Worm (Caenorhabditis elegans) whole organism, L1 larva: ENCODE results near the gene C36C9.12.

Experiments used
- C34B4.2 ChIP-seq: sonication (generic microtip); optimal IDR thresholded peaks from 2 replicates; lab custom pipeline; 2017; ENCODE audit warnings: mild to moderate bottlenecking, missing genetic modification characterization, missing compliant biosample characterization
- aha-1 ChIP-seq: fragments of 150-350 bp; optimal IDR thresholded peaks from 2 replicates; lab custom pipeline; 2014; ENCODE audit warnings: missing biosample characterization, missing genetic modification characterization
- alr-1 ChIP-seq: fragments of 200-800 bp; sonication (Bioruptor generic); optimal IDR thresholded peaks from 2 replicates; lab custom pipeline; 2018; ENCODE audit warnings: borderline replicate concordance, mild to moderate bottlenecking, missing genetic modification characterization, missing compliant biosample characterization
- ceh-63 ChIP-seq: fragments of 200-800 bp; sonication (Bioruptor generic); optimal IDR thresholded peaks from 2 replicates; lab custom pipeline; 2018; ENCODE audit warnings: mild to moderate bottlenecking, missing genetic modification characterization, missing compliant biosample characterization
- ceh-90 ChIP-seq: sonication (generic microtip); optimal IDR thresholded peaks from 2 replicates; lab custom pipeline; 2016; ENCODE audit warnings: missing genetic modification characterization, missing compliant biosample characterization
- ces-1 ChIP-seq: fragments of 150-350 bp; optimal IDR thresholded peaks from 2 replicates; lab custom pipeline; 2014; ENCODE audit warnings: missing biosample characterization, missing genetic modification reagents, missing genetic modification characterization
- dpl-1 ChIP-seq, 3 experiments: fragments of 150-350 bp in 2 of 3; sonication (generic microtip) in 1 of 3; optimal IDR thresholded peaks; 2 replicates each; lab custom pipeline; 2014 to 2017; ENCODE audit warnings: missing biosample characterization in 3 of 3, missing genetic modification characterization in 3 of 3, missing genetic modification reagents in 3 of 3
- dsc-1 ChIP-seq: sonication (generic microtip); optimal IDR thresholded peaks from 2 replicates; lab custom pipeline; 2016; ENCODE audit warnings: mild to moderate bottlenecking, missing genetic modification characterization, missing compliant biosample characterization
- efl-1 ChIP-seq, 4 experiments: fragments of 150-350 bp; optimal IDR thresholded peaks in 3 of 4; peaks in 1 of 4; 1 replicate in 1 of 4; 2 replicates in 3 of 4; lab custom pipeline; 2014; ENCODE audit warnings: missing biosample characterization in 2 of 4, missing genetic modification characterization in 2 of 4, missing genetic modification reagents in 2 of 4
- elt-2 ChIP-seq: sonication (generic microtip); optimal IDR thresholded peaks from 2 replicates; lab custom pipeline; 2016; ENCODE audit warnings: missing genetic modification characterization, mild to moderate bottlenecking, inconsistent platforms, missing compliant biosample characterization, missing genetic modification reagents
- fkh-8 ChIP-seq: sonication (generic microtip); optimal IDR thresholded peaks from 2 replicates; lab custom pipeline; 2016; ENCODE audit warnings: mild to moderate bottlenecking, missing genetic modification characterization, missing compliant biosample characterization
- grh-1 ChIP-seq: fragments of 200-800 bp; sonication (Bioruptor generic); IDR thresholded peaks from 2 replicates; pipeline ENCODE4 v1.3.6; 2022; ENCODE audit warnings: missing genetic modification reagents, missing genetic modification characterization, missing compliant biosample characterization
- hlh-17 ChIP-seq: fragments of 200-800 bp; sonication (Bioruptor generic); optimal IDR thresholded peaks from 2 replicates; lab custom pipeline; 2018; ENCODE audit warnings: missing genetic modification characterization, mild to moderate bottlenecking, missing compliant biosample characterization, moderate library complexity, borderline replicate concordance
- irx-1 ChIP-seq: sonication (generic microtip); optimal IDR thresholded peaks from 2 replicates; lab custom pipeline; 2016; ENCODE audit warnings: missing genetic modification characterization, missing compliant biosample characterization
- jun-1 ChIP-seq: fragments of 150-350 bp; optimal IDR thresholded peaks from 2 replicates; lab custom pipeline; 2014; ENCODE audit warnings: missing biosample characterization, missing genetic modification reagents, missing genetic modification characterization
- lin-13 ChIP-seq: fragments of 150-350 bp; optimal IDR thresholded peaks from 2 replicates; lab custom pipeline; 2014; ENCODE audit warnings: missing biosample characterization, missing genetic modification reagents, missing genetic modification characterization
- lin-14 ChIP-seq: fragments of 200-800 bp; sonication (Bioruptor generic); optimal IDR thresholded peaks from 2 replicates; lab custom pipeline; 2018; ENCODE audit warnings: mild to moderate bottlenecking, missing genetic modification characterization, moderate library complexity, missing compliant biosample characterization
- mdl-1 ChIP-seq, 2 experiments: fragments of 150-350 bp; optimal IDR thresholded peaks; 2 replicates each; lab custom pipeline; 2014 to 2017; ENCODE audit warnings: missing biosample characterization in 2 of 2, missing genetic modification characterization in 2 of 2, inconsistent platforms in 1 of 2
- mep-1 ChIP-seq: fragments of 150-350 bp; optimal IDR thresholded peaks from 2 replicates; lab custom pipeline; 2014; ENCODE audit warnings: missing biosample characterization, missing genetic modification characterization
- nhr-19 ChIP-seq: fragments of 200-800 bp; sonication (Bioruptor generic); conservative IDR thresholded peaks from 2 replicates; pipeline ENCODE4 v1.3.6; 2022; ENCODE audit warnings: missing genetic modification characterization, missing compliant biosample characterization
- nhr-237 ChIP-seq: fragments of 150-350 bp; optimal IDR thresholded peaks from 2 replicates; lab custom pipeline; 2014; ENCODE audit warnings: missing biosample characterization, missing genetic modification characterization
- pag-3 ChIP-seq: sonication (generic microtip); optimal IDR thresholded peaks from 2 replicates; lab custom pipeline; 2017; ENCODE audit warnings: missing genetic modification characterization, mild to moderate bottlenecking, missing compliant biosample characterization, antibody characterized with exemption, borderline replicate concordance; ENCODE audit not compliant: insufficient read depth
- rnt-1 ChIP-seq: sonication (generic microtip); optimal IDR thresholded peaks from 2 replicates; lab custom pipeline; 2016; ENCODE audit warnings: mild to moderate bottlenecking, missing genetic modification characterization, moderate library complexity, missing compliant biosample characterization
- snpc-4 ChIP-seq: fragments of 150-350 bp; optimal IDR thresholded peaks from 2 replicates; lab custom pipeline; 2014; ENCODE audit warnings: missing biosample characterization, missing genetic modification characterization
- swsn-7 ChIP-seq: sonication (generic microtip); optimal IDR thresholded peaks from 2 replicates; lab custom pipeline; 2016; ENCODE audit warnings: missing genetic modification characterization, missing compliant biosample characterization
- tlp-1 ChIP-seq: fragments of 150-350 bp; optimal IDR thresholded peaks from 2 replicates; lab custom pipeline; 2014; ENCODE audit warnings: missing biosample characterization, missing genetic modification characterization
- unc-130 ChIP-seq: fragments of 150-350 bp; optimal IDR thresholded peaks from 2 replicates; lab custom pipeline; 2017; ENCODE audit warnings: missing biosample characterization, missing genetic modification characterization, inconsistent platforms
- unc-62 ChIP-seq: fragments of 150-350 bp; optimal IDR thresholded peaks from 2 replicates; lab custom pipeline; 2014; ENCODE audit warnings: missing biosample characterization, missing genetic modification reagents, missing genetic modification characterization
- unc-98 ChIP-seq: fragments of 200-800 bp; sonication (Bioruptor generic); IDR thresholded peaks from 2 replicates; pipeline ENCODE4 v1.3.6; 2022; ENCODE audit warnings: missing genetic modification characterization, missing compliant biosample characterization
- xbp-1 ChIP-seq: sonication (generic microtip); optimal IDR thresholded peaks from 2 replicates; lab custom pipeline; 2016; ENCODE audit warnings: missing genetic modification characterization, missing compliant biosample characterization
- ztf-4 ChIP-seq: fragments of 150-350 bp; optimal IDR thresholded peaks from 2 replicates; lab custom pipeline; 2014; ENCODE audit warnings: missing biosample characterization, missing genetic modification characterization

C36C9.12 gene

ce11 chrX:1682558-1682957, 7.3 kb downstream of the C36C9.12 start, which contains the start of gene meg-4:
Gene meg-4, plus strand, starts transcription at chrX:1682954.
- no peak for TF ChIP-seq aha-1 (tag; lab: Kevin White, UChicago)
- TF ChIP-seq efl-1 (optimal IDR thresholded peaks at IDR 0.05; lab: Kevin White, UChicago), result peak in 1 of 2 experiments; percentile 8
- no peak for TF ChIP-seq efl-1 (GFP tag; optimal IDR thresholded peaks at IDR 0.05 in 1 of 2; lab: Kevin White, UChicago)

- TF ChIP-seq ztf-4 (no peak), nhr-237 (tag; lab: Kevin White, UChicago) (no peak), elt-2 (no peak), alr-1 (tag; lab: Kevin White, UChicago) (no peak), ceh-90 (tag; lab: Kevin White, UChicago) (no peak), mdl-1 (tag; optimal IDR thresholded peaks at IDR 0.05; lab: Kevin White, UChicago) (no peak), unc-98 (no peak), xbp-1 (tag; lab: Kevin White, UChicago) (no peak), dsc-1 (tag; lab: Kevin White, UChicago) (no peak), lin-13 (GFP tag; lab: Kevin White, UChicago) (no peak), ces-1 (GFP tag; lab: Kevin White, UChicago) (no peak), tlp-1 (tag; lab: Kevin White, UChicago) (no peak), lin-14 (GFP tag; lab: Kevin White, UChicago) (no peak), swsn-7 (no peak), pag-3 (tag; lab: Kevin White, UChicago) (no peak)
- TF ChIP-seq, all 84 proteins: peak for 0
These were observed 11.9 kb downstream of the C36C9.12 start, which contains the start of gene fbxa-170 for ce11 chrX:1678021-1678420. Gene fbxa-170, minus strand, starts transcription at chrX:1678121.

DNA sequence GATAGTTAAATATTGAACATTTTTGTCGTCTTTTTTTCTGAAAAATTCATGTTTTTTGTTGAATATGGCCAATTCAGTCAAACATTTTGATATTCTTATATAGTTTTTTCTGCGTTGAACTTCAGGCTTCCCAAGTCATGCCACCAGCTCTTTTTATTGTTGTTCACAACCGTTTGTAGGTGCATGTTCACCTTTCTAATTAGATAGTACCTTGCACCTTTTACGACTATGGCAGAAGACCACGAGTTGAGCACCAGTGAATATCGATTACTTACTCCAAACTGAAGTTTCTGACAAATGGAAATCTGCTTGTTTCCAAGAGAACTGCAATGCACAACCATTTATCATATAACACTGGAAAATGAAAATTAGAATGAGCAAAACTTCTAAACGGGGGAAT, 14.0 kb downstream of the C36C9.12 start:
- TF ChIP-seq efl-1 (optimal IDR thresholded peaks at IDR 0.05; lab: Kevin White, UChicago) (no peak), efl-1 (GFP tag; optimal IDR thresholded peaks at IDR 0.05 in 1 of 2; lab: Kevin White, UChicago) (peak in 1 of 2 experiments; percentile 66), unc-62 (no peak), snpc-4 (tag; lab: Kevin White, UChicago) (no peak), rnt-1 (tag; lab: Kevin White, UChicago) (no peak)

- TF ChIP-seq hlh-17 (no peak), fkh-8 (tag; lab: Kevin White, UChicago) (no peak), mep-1 (tag; lab: Kevin White, UChicago) (no peak), ztf-4 (no peak), nhr-19 (GFP tag; lab: Robert Waterston, UW) (no peak), unc-130 (tag; lab: Kevin White, UChicago) (no peak), C34B4.2 (tag; lab: Kevin White, UChicago) (no peak), dpl-1 (GFP tag; optimal IDR thresholded peaks at IDR 0.05; lab: Kevin White, UChicago) (no peak), swsn-7 (no peak), jun-1 (no peak), grh-1 (GFP tag; lab: Robert Waterston, UW) (no peak), lin-13 (GFP tag; lab: Kevin White, UChicago) (no peak), efl-1 (optimal IDR thresholded peaks at IDR 0.05; lab: Kevin White, UChicago) (no peak), efl-1 (GFP tag; optimal IDR thresholded peaks at IDR 0.05 in 1 of 2; lab: Kevin White, UChicago) (no peak)
These were observed 15.8 kb downstream of the C36C9.12 start, which contains the start of gene tbx-31 for ce11 chrX:1674056-1674455. Gene tbx-31, minus strand, starts transcription at chrX:1674156.

DNA sequence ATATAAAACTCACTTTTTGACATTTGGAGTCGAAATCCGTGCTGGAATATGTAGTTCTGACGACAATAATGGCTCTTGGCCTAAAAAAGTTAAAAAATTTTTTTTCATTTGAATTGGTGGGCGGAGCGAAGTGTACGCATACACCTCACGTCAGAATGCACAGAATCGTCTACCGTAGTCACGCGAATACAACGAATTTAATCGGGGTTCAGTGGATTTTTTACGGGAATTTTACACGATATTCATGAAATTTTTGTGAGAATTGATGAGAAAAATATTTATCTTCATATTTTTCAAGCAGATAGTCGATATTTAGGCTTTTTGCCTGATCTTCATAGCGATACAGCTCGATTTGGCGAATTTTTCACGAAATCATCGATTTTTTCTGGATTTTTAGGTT, 21.1 kb downstream of the C36C9.12 start, which contains the start of gene R09H3.3:
Gene R09H3.3, minus strand, starts transcription at position 101 of the 400 bp plus-strand sequence.
- TF ChIP-seq irx-1 (no peak), ceh-63 (GFP tag; lab: Kevin White, UChicago) (no peak), efl-1 (optimal IDR thresholded peaks at IDR 0.05; lab: Kevin White, UChicago) (no peak), efl-1 (GFP tag; optimal IDR thresholded peaks at IDR 0.05 in 1 of 2; lab: Kevin White, UChicago) (peak in 1 of 2 experiments; percentile 29)
